Worm (Caenorhabditis elegans): ENCODE data around the gene cyd-1.

DNA sequence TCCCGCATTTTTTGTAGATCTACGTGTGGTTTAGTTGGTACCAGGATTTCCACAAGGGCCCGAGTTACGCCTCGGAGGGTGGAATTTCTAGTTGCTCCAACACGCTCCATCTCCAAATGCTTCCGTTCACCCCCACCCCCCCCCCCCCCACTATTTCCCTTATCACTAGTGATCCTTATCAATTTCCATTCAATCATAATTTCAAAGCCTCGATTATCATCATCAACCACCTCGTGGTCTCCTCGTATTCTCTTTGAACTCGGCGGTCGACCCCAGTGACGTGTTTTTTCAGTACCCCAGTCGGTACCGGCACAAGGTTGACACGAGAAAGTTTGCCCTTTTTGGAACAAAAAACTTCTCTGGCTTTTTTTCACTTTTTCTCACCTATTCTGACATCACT, 2.4 kb downstream of the cyd-1 start:
- TF ChIP-seq nhr-129 (tag; optimal IDR thresholded peaks at IDR 0.05): no peak
- TF ChIP-seq C34F6.9 (tag; optimal IDR thresholded peaks at IDR 0.05): no peak
